Fruit fly (Drosophila melanogaster): Measurements from ENCODE around the gene CCDC151.

The CCDC151 gene

DNA sequence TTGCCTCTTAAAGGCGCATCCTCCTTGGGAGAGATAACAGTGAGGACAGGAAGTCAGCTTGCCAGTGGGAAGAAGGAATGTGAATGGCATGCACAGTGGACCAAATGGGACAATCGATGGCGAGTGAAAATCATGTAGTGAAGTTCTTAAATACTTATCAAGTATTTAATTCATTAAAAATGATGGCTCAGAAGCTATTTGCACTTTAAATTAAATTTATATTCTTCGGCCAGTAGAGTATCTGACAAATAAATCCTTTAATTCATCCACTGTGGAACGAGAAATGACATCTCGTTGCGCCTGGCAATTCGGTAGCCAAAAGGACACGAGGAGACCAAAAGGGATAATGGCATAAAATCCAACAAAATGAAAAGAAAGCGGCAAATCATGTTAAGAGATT lies 11.9 kb upstream of the CCDC151 start (continued):
- TF ChIP-seq CG31627 (GFP tag; optimal IDR thresholded peaks at IDR 0.05), result no peak
- no peak for TF ChIP-seq topi (GFP tag; optimal IDR thresholded peaks at IDR 0.05)
- TF ChIP-seq Smox (GFP tag; optimal IDR thresholded peaks at IDR 0.05), result no peak
- TF ChIP-seq Hr4 (GFP tag; optimal IDR thresholded peaks at IDR 0.05), result no peak
- TF ChIP-seq Gug (GFP tag; IDR thresholded peaks at IDR 0.05), result no peak
- no peak for TF ChIP-seq cyc (GFP tag; optimal IDR thresholded peaks at IDR 0.05)
- peak; percentile 60 for TF ChIP-seq Eip78C (GFP tag)
- TF ChIP-seq svp (GFP tag), result peak; percentile 46

DNA sequence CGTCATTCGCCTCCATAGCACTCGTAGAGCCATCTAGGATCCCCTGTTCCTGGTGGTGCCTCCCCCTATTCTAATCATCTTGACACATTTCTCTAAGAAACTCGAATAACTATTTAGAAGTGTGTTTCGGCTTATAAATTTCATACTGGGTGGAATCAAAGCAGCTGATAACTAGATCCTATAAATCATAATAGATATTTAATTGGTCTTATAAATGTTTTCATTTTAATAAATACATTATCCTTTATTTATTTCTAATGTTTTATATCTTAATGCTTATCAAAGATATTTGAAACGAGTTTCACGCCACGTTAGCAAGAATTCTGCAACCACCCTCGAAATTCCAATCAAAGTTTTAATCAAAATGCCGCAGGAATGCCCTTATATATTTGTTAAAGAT lies 10.0 kb upstream of the CCDC151 start, which contains the start of gene CG5906:
CG5906 (minus strand) TSS at position 101 of the 400 bp plus-strand sequence.
- TF ChIP-seq CG7368 (GFP tag; optimal IDR thresholded peaks at IDR 0.05), result no peak
- no peak for TF ChIP-seq net (GFP tag; optimal IDR thresholded peaks at IDR 0.05)

DNA sequence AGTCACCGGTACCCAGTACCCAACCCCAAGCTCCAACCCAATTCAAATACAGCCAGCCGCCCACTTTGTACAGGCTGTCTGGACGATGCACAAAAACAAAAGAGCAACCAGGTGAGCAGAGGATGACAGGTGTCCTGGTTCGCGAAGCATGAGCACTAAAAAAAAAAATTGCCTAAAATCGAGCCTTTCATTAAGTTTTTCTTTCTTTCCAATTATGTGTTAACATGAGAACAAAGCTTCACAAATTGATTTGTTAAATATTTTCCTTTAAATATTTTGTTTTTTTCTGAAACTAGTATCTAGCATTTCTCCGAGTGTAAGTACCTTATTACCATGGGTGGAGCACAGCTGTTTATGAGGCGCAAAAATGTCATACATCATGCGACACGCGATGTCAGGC lies 6.4 kb upstream of the CCDC151 start:
- TF ChIP-seq CG6163 (GFP tag; IDR thresholded peaks at IDR 0.05), result peak; percentile 56; the same call in 1 of the 3 replicates
- TF ChIP-seq Eip93F (GFP tag; optimal IDR thresholded peaks at IDR 0.05), result no peak
- no peak for TF ChIP-seq CG8632 (GFP tag; optimal IDR thresholded peaks at IDR 0.05)
- peak; percentile 19 for TF ChIP-seq CG7368 (GFP tag; optimal IDR thresholded peaks at IDR 0.05)
- TF ChIP-seq ss (GFP tag; optimal IDR thresholded peaks at IDR 0.05), result peak in 1 of 2 experiments; percentile 13
- TF ChIP-seq Ets96B (tag; optimal IDR thresholded peaks at IDR 0.05), result peak; percentile 24
- no peak for TF ChIP-seq Sox15 (GFP tag; optimal IDR thresholded peaks at IDR 0.05)
- TF ChIP-seq cyc (GFP tag; optimal IDR thresholded peaks at IDR 0.05), result peak; percentile 15
- peak; percentile 8 for TF ChIP-seq topi (GFP tag; optimal IDR thresholded peaks at IDR 0.05)
- no peak for TF ChIP-seq CG16779 (tag; optimal IDR thresholded peaks at IDR 0.05)
- peak; percentile 35 for TF ChIP-seq CG10669 (GFP tag; optimal IDR thresholded peaks at IDR 0.05)
- peak; percentile 17 for TF ChIP-seq CG32006 (GFP tag; optimal IDR thresholded peaks at IDR 0.05)
- TF ChIP-seq achi (GFP tag; optimal IDR thresholded peaks at IDR 0.05), result peak; percentile 16
- peak; percentile 1 for TF ChIP-seq acj6 (GFP tag; optimal IDR thresholded peaks at IDR 0.05)
- TF ChIP-seq OdsH (GFP tag; optimal IDR thresholded peaks at IDR 0.05), result peak; percentile 12
- TF ChIP-seq CG9139 (GFP tag; optimal IDR thresholded peaks at IDR 0.05), result no peak
- peak; percentile 17 for TF ChIP-seq pdm3 (GFP tag; optimal IDR thresholded peaks at IDR 0.05)
- TF ChIP-seq fd85E (GFP tag; optimal IDR thresholded peaks at IDR 0.05), result no peak
- TF ChIP-seq Eip78C (GFP tag), result peak; percentile 78
- peak; percentile 23; the same call in 1 of the 2 replicates for TF ChIP-seq Gug (GFP tag; IDR thresholded peaks at IDR 0.05)
- TF ChIP-seq eg (GFP tag; IDR thresholded peaks at IDR 0.05), result 0 out of 3 replicates have a peak, but pooled peaks have one; percentile 32
- TF ChIP-seq CG3032 (tag; optimal IDR thresholded peaks at IDR 0.05), result peak; percentile 7
- TF ChIP-seq Smox (GFP tag; optimal IDR thresholded peaks at IDR 0.05), result peak; percentile 17
- TF ChIP-seq salr (GFP tag; optimal IDR thresholded peaks at IDR 0.05), result peak in 1 of 2 experiments; percentile 13
- no peak for TF ChIP-seq CG10631 (GFP tag; optimal IDR thresholded peaks at IDR 0.05)
- no peak for TF ChIP-seq CG34406 (GFP tag; optimal IDR thresholded peaks at IDR 0.05)
- TF ChIP-seq CG6276 (GFP tag; optimal IDR thresholded peaks at IDR 0.05), result no peak
- 0 out of 3 replicates have a peak, but pooled peaks have one; percentile 42 for TF ChIP-seq CG8119 (GFP tag; IDR thresholded peaks at IDR 0.05)
- TF ChIP-seq svp (GFP tag), result peak; percentile 61
- TF ChIP-seq CG8319 (GFP tag; optimal IDR thresholded peaks at IDR 0.05), result no peak

DNA sequence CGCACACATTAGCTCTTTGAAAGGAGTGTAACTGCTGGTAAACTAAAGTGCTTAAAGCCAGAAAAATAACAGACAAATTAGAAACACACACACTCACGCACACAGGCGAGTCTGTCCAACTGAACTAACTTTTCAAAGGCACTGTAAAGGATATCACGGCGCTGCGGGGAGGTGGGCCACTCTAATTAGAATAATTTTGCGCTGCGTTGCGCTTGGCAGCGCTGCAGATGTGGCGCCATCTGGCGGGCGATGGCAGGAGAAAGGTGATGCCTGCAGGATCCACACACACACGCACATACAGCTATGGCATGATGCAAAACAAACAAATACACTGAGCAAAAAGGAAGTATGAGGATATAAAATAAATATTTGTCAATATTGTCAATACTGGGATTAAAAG lies 5.1 kb upstream of the CCDC151 start:
- no peak for TF ChIP-seq CG34406 (GFP tag; optimal IDR thresholded peaks at IDR 0.05)
- no peak for TF ChIP-seq Eip75B (GFP tag; optimal IDR thresholded peaks at IDR 0.05)
- no peak for TF ChIP-seq CG6792 (GFP tag; optimal IDR thresholded peaks at IDR 0.05)
- TF ChIP-seq CG31627 (GFP tag; optimal IDR thresholded peaks at IDR 0.05), result no peak
- TF ChIP-seq svp (GFP tag), result no peak
- no peak for TF ChIP-seq Sox14 (GFP tag; optimal IDR thresholded peaks at IDR 0.05)
- TF ChIP-seq fd59A (GFP tag; optimal IDR thresholded peaks at IDR 0.05), result no peak
- TF ChIP-seq Hr39 (GFP tag; optimal IDR thresholded peaks at IDR 0.05), result no peak
- no peak for TF ChIP-seq pdm3 (GFP tag; optimal IDR thresholded peaks at IDR 0.05)
- TF ChIP-seq CG3032 (tag; optimal IDR thresholded peaks at IDR 0.05), result no peak
- TF ChIP-seq Hr38 (GFP tag; optimal IDR thresholded peaks at IDR 0.05), result no peak
- no peak for TF ChIP-seq net (GFP tag; optimal IDR thresholded peaks at IDR 0.05)
- TF ChIP-seq CG11294 (GFP tag; IDR thresholded peaks at IDR 0.05), result no peak
- TF ChIP-seq CG4318 (GFP tag; optimal IDR thresholded peaks at IDR 0.05), result no peak
- no peak for TF ChIP-seq CG6808 (GFP tag; optimal IDR thresholded peaks at IDR 0.05)
- no peak for TF ChIP-seq CG6163 (GFP tag; IDR thresholded peaks at IDR 0.05)
- TF ChIP-seq Eip93F (GFP tag; optimal IDR thresholded peaks at IDR 0.05), result no peak
- no peak for TF ChIP-seq Gug (GFP tag; IDR thresholded peaks at IDR 0.05)
- TF ChIP-seq fkh (GFP tag; optimal IDR thresholded peaks at IDR 0.05), result no peak
